Worm (Caenorhabditis elegans) whole organism, early embryonic: Measurements from ENCODE around the gene K07F5.17.

Experiments used
- ama-1 ChIP-seq: fragments of 150-350 bp; optimal IDR thresholded peaks from 2 replicates; lab custom pipeline; 2014
- pes-1 ChIP-seq: fragments of 200-800 bp; sonication (Bioruptor generic); IDR thresholded peaks from 2 replicates; pipeline ENCODE4 v1.3.6; 2022; ENCODE audit warnings: missing genetic modification reagents, missing genetic modification characterization, missing compliant biosample characterization
- tbx-11 ChIP-seq: fragments of 200-800 bp; sonication (Bioruptor generic); IDR thresholded peaks from 2 replicates; pipeline ENCODE4 v1.3.6; 2022; ENCODE audit warnings: missing genetic modification characterization, missing compliant biosample characterization

DNA sequence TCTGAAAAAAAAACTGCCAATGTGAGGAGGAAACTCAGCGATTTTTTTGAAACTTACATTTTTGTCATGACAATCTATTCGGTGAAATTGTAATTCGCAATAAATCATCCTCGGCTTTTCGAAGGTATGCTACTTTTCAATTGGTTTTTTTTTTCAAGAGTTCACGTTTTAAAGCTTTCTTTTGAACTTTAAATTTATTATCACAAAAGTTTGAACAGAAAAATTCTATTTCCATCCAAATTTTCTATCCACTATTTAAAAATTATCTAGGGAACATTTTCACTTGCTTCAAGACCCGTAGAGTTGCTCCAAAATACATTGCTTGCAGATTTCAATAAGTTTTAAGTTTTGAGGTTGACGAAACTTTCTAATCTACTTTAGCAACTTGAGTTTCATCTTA lies 4.4 kb downstream of the K07F5.17 start, which contains the start of gene K07F5.6:
- no peak for TF ChIP-seq pes-1
- no peak for TF ChIP-seq tbx-11 (GFP tag; lab: Robert Waterston, UW)
- no peak for TF ChIP-seq ama-1
